Worm (Caenorhabditis elegans): ENCODE results near the gene rml-1.

- TF ChIP-seq irx-1 (tag; optimal IDR thresholded peaks at IDR 0.05) (no peak), lir-3 (tag; optimal IDR thresholded peaks at IDR 0.05; ENCODE audit: poor library complexity) (no peak), ces-1 (GFP tag; optimal IDR thresholded peaks at IDR 0.05) (no peak), lin-35 (GFP tag; optimal IDR thresholded peaks at IDR 0.05) (no peak)
Observed at ce11 chrIII:13772876-13773275, 5.0 kb upstream of the rml-1 start, which contains the start of gene mdt-29.
